Worm (Caenorhabditis elegans): ENCODE data around the gene vps-24.

Gene vps-24

ce11 chrII:5032669-5033068 is 38.9 kb downstream of the vps-24 start (continued):
- TF ChIP-seq daf-19 (GFP tag; conservative IDR thresholded peaks at IDR 0.05) = peak; percentile 75; the same call in 1 of the 2 replicates
- TF ChIP-seq aly-2 (tag; optimal IDR thresholded peaks at IDR 0.05) = no peak
- TF ChIP-seq dpl-1 (GFP tag; optimal IDR thresholded peaks at IDR 0.05) = peak; percentile 45
- TF ChIP-seq mdl-1 (tag; optimal IDR thresholded peaks at IDR 0.05) = peak in 1 of 2 experiments; percentile 25
- TF ChIP-seq daf-12 (tag; optimal IDR thresholded peaks at IDR 0.05) = no peak
- TF ChIP-seq ZK546.5 (tag; optimal IDR thresholded peaks at IDR 0.05) = no peak
- peak; percentile 87 for TF ChIP-seq nhr-42 (GFP tag; IDR thresholded peaks at IDR 0.05)
- TF ChIP-seq mdt-29 (GFP tag; IDR thresholded peaks at IDR 0.05) = no peak
- peak; percentile 78 for TF ChIP-seq dmd-9 (GFP tag; IDR thresholded peaks at IDR 0.05)
- TF ChIP-seq lin-29 (GFP tag; IDR thresholded peaks at IDR 0.05) = no peak
- peak; percentile 94 for TF ChIP-seq egl-43 (GFP tag; IDR thresholded peaks at IDR 0.05)
- peak; percentile 16 for TF ChIP-seq T20F7.1 (GFP tag; optimal IDR thresholded peaks at IDR 0.05)
- peak; percentile 48; the same call in 1 of the 2 replicates for TF ChIP-seq set-16 (GFP tag; IDR thresholded peaks at IDR 0.05)
- TF ChIP-seq Y75B8A.6 (GFP tag; IDR thresholded peaks at IDR 0.05) = peak; percentile 81; the same call in 1 of the 2 replicates
- peak; percentile 79; the same call in 1 of the 2 replicates for TF ChIP-seq zfp-3 (GFP tag; conservative IDR thresholded peaks at IDR 0.05)
- TF ChIP-seq pha-4 (GFP tag; IDR thresholded peaks at IDR 0.05) = peak; percentile 93
- no peak for TF ChIP-seq pha-4 (tag; optimal IDR thresholded peaks at IDR 0.05)
- TF ChIP-seq ceh-44 (GFP tag; IDR thresholded peaks at IDR 0.05) = peak; percentile 59; the same call in 1 of the 2 replicates
- TF ChIP-seq gei-8 (GFP tag; optimal IDR thresholded peaks at IDR 0.05) = peak; percentile 68
- peak; percentile 25 for TF ChIP-seq F10B5.3 (tag; optimal IDR thresholded peaks at IDR 0.05)
- peak; percentile 75 for TF ChIP-seq spr-1 (tag; optimal IDR thresholded peaks at IDR 0.05)
- no peak for TF ChIP-seq fkh-10 (GFP tag; optimal IDR thresholded peaks at IDR 0.05)
- TF ChIP-seq jun-1 (tag; optimal IDR thresholded peaks at IDR 0.05) = peak; percentile 65
- TF ChIP-seq nhr-48 (tag; optimal IDR thresholded peaks at IDR 0.05) = peak; percentile 45
- no peak for TF ChIP-seq snpc-4 (tag; optimal IDR thresholded peaks at IDR 0.05)
- TF ChIP-seq hmg-1.1 (GFP tag; IDR thresholded peaks at IDR 0.05) = peak; percentile 90
- TF ChIP-seq madf-5 (GFP tag; IDR thresholded peaks at IDR 0.05) = peak in 1 of 2 experiments; percentile 52; a peak in 1 of 4 replicates
- TF ChIP-seq dmd-6 (GFP tag; IDR thresholded peaks at IDR 0.05) = peak; percentile 68
- peak; percentile 83 for TF ChIP-seq dmd-8 (GFP tag; IDR thresholded peaks at IDR 0.05)
- peak; percentile 80 for TF ChIP-seq Y5F2A.4 (GFP tag; optimal IDR thresholded peaks at IDR 0.05)
- TF ChIP-seq madf-9 (GFP tag; conservative IDR thresholded peaks at IDR 0.05) = peak; percentile 74
- TF ChIP-seq ceh-32 (tag; optimal IDR thresholded peaks at IDR 0.05; ENCODE audit: poor library complexity) = no peak
- no peak for TF ChIP-seq ces-1 (GFP tag; optimal IDR thresholded peaks at IDR 0.05)
- peak; percentile 78 for TF ChIP-seq D1046.2 (GFP tag; IDR thresholded peaks at IDR 0.05)
- peak; percentile 70 for TF ChIP-seq ceh-20 (GFP tag; IDR thresholded peaks at IDR 0.05)
- TF ChIP-seq pqm-1 (tag; optimal IDR thresholded peaks at IDR 0.05) = no peak
- peak; percentile 34 for TF ChIP-seq nhr-28 (tag; optimal IDR thresholded peaks at IDR 0.05)
- peak; percentile 55 for TF ChIP-seq zip-2 (tag; optimal IDR thresholded peaks at IDR 0.05)
- TF ChIP-seq F26F4.8 (GFP tag; conservative IDR thresholded peaks at IDR 0.05) = peak; percentile 72; the same call in 1 of the 2 replicates
- peak; percentile 31 for TF ChIP-seq spr-3 (GFP tag; optimal IDR thresholded peaks at IDR 0.05)
- TF ChIP-seq aha-1 (tag) = peak; percentile 98
- TF ChIP-seq F37D6.2 (tag; optimal IDR thresholded peaks at IDR 0.05) = no peak
- no peak for TF ChIP-seq unc-39 (tag; optimal IDR thresholded peaks at IDR 0.05)
- TF ChIP-seq nhr-111 (GFP tag; optimal IDR thresholded peaks at IDR 0.05) = peak; percentile 42
- TF ChIP-seq lsy-2 (tag; optimal IDR thresholded peaks at IDR 0.05) = peak; percentile 29 to 70
- no peak for TF ChIP-seq ama-1 (optimal IDR thresholded peaks at IDR 0.05)
- TF ChIP-seq dve-1 (tag; optimal IDR thresholded peaks at IDR 0.05; ENCODE audit: insufficient read depth) = peak; percentile 26
- peak; percentile 76 for TF ChIP-seq Y48G9A.11 (GFP tag; IDR thresholded peaks at IDR 0.05)
- TF ChIP-seq ceh-82 (tag; optimal IDR thresholded peaks at IDR 0.05) = no peak
- TF ChIP-seq vab-7 (GFP tag; IDR thresholded peaks at IDR 0.05) = peak; percentile 86
- peak; percentile 84 for TF ChIP-seq lin-38 (GFP tag; IDR thresholded peaks at IDR 0.05)
- TF ChIP-seq egl-27 (tag; optimal IDR thresholded peaks at IDR 0.05) = no peak
